Worm (Caenorhabditis elegans) whole organism, L1 larva: ENCODE measurements around the gene rbm-42.

ENCODE experiments used
- nhr-11 ChIP-seq: fragments of 150-350 bp; optimal IDR thresholded peaks from 2 replicates; lab custom pipeline; 2014; ENCODE audit warnings: missing biosample characterization, missing genetic modification characterization
- ztf-11 ChIP-seq, 2 experiments: sonication (generic microtip); optimal IDR thresholded peaks; 2 replicates each; lab custom pipeline; 2016 to 2017; ENCODE audit warnings: missing genetic modification characterization in 2 of 2, missing biosample characterization in 1 of 2, missing compliant biosample characterization in 1 of 2

ce11 chrIII:5188426-5188825 is 35.4 kb upstream of the rbm-42 start, which contains the start of gene K10D2.8:
- TF ChIP-seq ztf-11 (tag; optimal IDR thresholded peaks at IDR 0.05; lab: Kevin White, UChicago) (no peak), nhr-11 (no peak)
